Worm (Caenorhabditis elegans) whole organism, L3 larva: ENCODE measurements around the gene srd-12.

Experiments
- R02D3.7 ChIP-seq: fragments of 150-350 bp; optimal IDR thresholded peaks from 2 replicates; lab custom pipeline; 2014; ENCODE audit warnings: missing biosample characterization, missing genetic modification characterization
- lin-39 ChIP-seq: fragments of 150-350 bp; optimal IDR thresholded peaks from 2 replicates; lab custom pipeline; 2018; ENCODE audit warnings: missing biosample characterization, missing genetic modification reagents, missing genetic modification characterization
- nhr-11 ChIP-seq: fragments of 150-350 bp; optimal IDR thresholded peaks from 2 replicates; lab custom pipeline; 2014; ENCODE audit warnings: missing biosample characterization, missing genetic modification characterization
- nhr-25 ChIP-seq: sonication (generic microtip); optimal IDR thresholded peaks from 2 replicates; lab custom pipeline; 2017; ENCODE audit warnings: missing biosample characterization, missing genetic modification characterization
- pha-4 ChIP-seq: fragments of 150-350 bp; optimal IDR thresholded peaks from 2 replicates; lab custom pipeline; 2014; ENCODE audit warnings: missing biosample characterization, missing genetic modification reagents, missing genetic modification characterization

DNA sequence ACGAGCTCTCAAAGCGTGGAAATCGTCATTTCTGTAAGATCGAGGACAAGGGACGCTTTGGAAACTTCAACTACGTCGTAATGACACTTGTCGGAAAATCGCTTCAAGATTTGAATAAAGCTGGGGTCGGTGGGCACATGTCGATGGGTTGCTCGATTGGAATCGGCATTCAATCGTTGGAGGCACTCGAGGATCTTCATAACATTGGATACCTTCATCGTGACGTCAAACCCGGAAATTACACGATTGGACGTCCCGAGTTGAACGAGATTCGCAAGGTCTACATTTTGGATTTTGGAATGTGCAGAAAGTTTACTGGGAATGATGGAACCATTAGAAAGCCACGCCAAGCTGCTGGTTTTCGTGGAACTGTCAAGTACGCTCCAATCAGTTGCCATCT lies 2.5 kb upstream of the srd-12 start:
- TF ChIP-seq nhr-11 (tag; lab: Kevin White, UChicago): no peak
- TF ChIP-seq lin-39 (tag; lab: Kevin White, UChicago): no peak
- TF ChIP-seq R02D3.7: no peak
- no peak for TF ChIP-seq nhr-25 (tag; lab: Kevin White, UChicago)
- TF ChIP-seq pha-4 (tag; lab: Kevin White, UChicago): no peak
